Worm (Caenorhabditis elegans): ENCODE data around the gene rpl-10.

rpl-10 gene

ce11 chrII:8160916-8161315 is 17.2 kb downstream of the rpl-10 start:
- TF ChIP-seq nhr-12 (tag; optimal IDR thresholded peaks at IDR 0.05): no peak

ce11 chrII:8162120-8162648 is 18.5 kb downstream of the rpl-10 start, which contains the start of the genes emb-27 and rrf-3:
emb-27 (minus strand) TSS chrII:8162170.
rrf-3 (plus strand) TSS chrII:8162465.
- TF ChIP-seq lin-32 (GFP tag; optimal IDR thresholded peaks at IDR 0.05) (no peak), ces-1 (GFP tag; optimal IDR thresholded peaks at IDR 0.05) (peak; percentile 97), unc-62 (GFP tag; optimal IDR thresholded peaks at IDR 0.05) (no peak), hlh-1 (tag; optimal IDR thresholded peaks at IDR 0.05) (no peak), nhr-12 (tag; optimal IDR thresholded peaks at IDR 0.05) (no peak), ham-2 (GFP tag; optimal IDR thresholded peaks at IDR 0.05) (peak; percentile 68), unc-39 (tag; optimal IDR thresholded peaks at IDR 0.05) (no peak), mab-5 (tag; optimal IDR thresholded peaks at IDR 0.05) (no peak), cnd-1 (tag; optimal IDR thresholded peaks at IDR 0.05) (no peak), sem-2 (GFP tag; optimal IDR thresholded peaks at IDR 0.05) (no peak), nhr-237 (tag; optimal IDR thresholded peaks at IDR 0.05) (no peak), nhr-2 (tag; optimal IDR thresholded peaks at IDR 0.05) (no peak), mep-1 (tag; optimal IDR thresholded peaks at IDR 0.05) (no peak), blmp-1 (tag; optimal IDR thresholded peaks at IDR 0.05) (no peak), lsy-2 (tag; optimal IDR thresholded peaks at IDR 0.05) (peak; percentile 71), bed-3 (GFP tag; optimal IDR thresholded peaks at IDR 0.05) (no peak), ceh-39 (tag; optimal IDR thresholded peaks at IDR 0.05) (no peak), zip-8 (tag; optimal IDR thresholded peaks at IDR 0.05) (no peak), ceh-83 (GFP tag; optimal IDR thresholded peaks at IDR 0.05) (no peak), nhr-28 (tag; optimal IDR thresholded peaks at IDR 0.05) (no peak), lin-13 (tag; optimal IDR thresholded peaks at IDR 0.05) (no peak), sptf-1 (tag; optimal IDR thresholded peaks at IDR 0.05) (no peak)

ce11 chrII:8169283-8169682 is 25.6 kb downstream of the rpl-10 start, which contains the start of gene T05C12.15:
T05C12.15 (plus strand) TSS chrII:8169583.
- TF ChIP-seq tbx-8 (GFP tag; optimal IDR thresholded peaks at IDR 0.05): no peak
- TF ChIP-seq sem-2 (GFP tag; optimal IDR thresholded peaks at IDR 0.05): no peak

DNA sequence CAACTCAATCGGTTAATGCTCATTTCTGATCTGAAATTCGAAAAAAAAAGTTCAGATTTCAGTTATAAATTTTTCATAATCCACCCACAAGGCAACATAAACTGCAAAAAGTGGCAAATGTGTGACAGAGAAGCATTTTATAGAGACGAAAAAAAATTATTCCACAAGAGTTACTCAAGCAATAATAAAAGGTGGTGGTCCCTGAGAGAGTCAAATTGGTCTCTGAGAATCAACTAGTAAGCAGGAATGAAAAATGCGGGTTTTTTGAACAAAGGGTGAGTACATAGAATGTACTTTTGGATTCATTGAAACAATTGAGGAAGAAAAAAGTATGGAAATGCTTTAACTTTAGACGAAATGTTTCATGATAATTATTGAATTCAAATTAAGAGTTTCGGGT is 26.7 kb downstream of the rpl-10 start, which contains the start of gene T05C12.11:
TSS of gene T05C12.11 (minus strand) at position 101 of the 400 bp plus-strand sequence.
- TF ChIP-seq ceh-83 (GFP tag; optimal IDR thresholded peaks at IDR 0.05) (no peak), ham-2 (GFP tag; optimal IDR thresholded peaks at IDR 0.05) (no peak), ceh-43 (GFP tag; optimal IDR thresholded peaks at IDR 0.05) (no peak), unc-39 (tag; optimal IDR thresholded peaks at IDR 0.05) (no peak), sptf-1 (tag; optimal IDR thresholded peaks at IDR 0.05) (no peak), snpc-4 (tag; optimal IDR thresholded peaks at IDR 0.05) (no peak), elt-3 (tag; optimal IDR thresholded peaks at IDR 0.05) (no peak), hlh-1 (tag; optimal IDR thresholded peaks at IDR 0.05) (no peak), unc-62 (GFP tag; optimal IDR thresholded peaks at IDR 0.05) (no peak), mab-5 (tag; optimal IDR thresholded peaks at IDR 0.05) (no peak), ces-1 (GFP tag; optimal IDR thresholded peaks at IDR 0.05) (no peak), lin-13 (tag; optimal IDR thresholded peaks at IDR 0.05) (no peak), nhr-76 (tag; optimal IDR thresholded peaks at IDR 0.05) (no peak), nhr-2 (tag; optimal IDR thresholded peaks at IDR 0.05) (no peak), zip-8 (tag; optimal IDR thresholded peaks at IDR 0.05) (no peak), cnd-1 (tag; optimal IDR thresholded peaks at IDR 0.05) (no peak)

ce11 chrII:8173449-8173848 is 29.8 kb downstream of the rpl-10 start, which contains the start of the genes decr-1.3 and T05C12.1:
decr-1.3 (minus strand) TSS chrII:8173549.
T05C12.1 (plus strand) TSS chrII:8173680.
- TF ChIP-seq zip-8 (tag; optimal IDR thresholded peaks at IDR 0.05) (no peak), hlh-1 (tag; optimal IDR thresholded peaks at IDR 0.05) (no peak), nhr-76 (tag; optimal IDR thresholded peaks at IDR 0.05) (no peak), unc-62 (GFP tag; optimal IDR thresholded peaks at IDR 0.05) (no peak), ceh-83 (GFP tag; optimal IDR thresholded peaks at IDR 0.05) (no peak), ceh-43 (GFP tag; optimal IDR thresholded peaks at IDR 0.05) (no peak), mep-1 (tag; optimal IDR thresholded peaks at IDR 0.05) (no peak), M03D4.4 (tag; optimal IDR thresholded peaks at IDR 0.05) (no peak), flh-1 (GFP tag; optimal IDR thresholded peaks at IDR 0.05) (no peak), sptf-1 (tag; optimal IDR thresholded peaks at IDR 0.05) (no peak), unc-39 (tag; optimal IDR thresholded peaks at IDR 0.05) (no peak), ceh-39 (tag; optimal IDR thresholded peaks at IDR 0.05) (no peak), lsy-2 (tag; optimal IDR thresholded peaks at IDR 0.05) (no peak)

ce11 chrII:8174148-8174547 is 30.5 kb downstream of the rpl-10 start:
- TF ChIP-seq lin-32 (GFP tag; optimal IDR thresholded peaks at IDR 0.05) (no peak), nhr-12 (tag; optimal IDR thresholded peaks at IDR 0.05) (no peak), mep-1 (tag; optimal IDR thresholded peaks at IDR 0.05) (no peak)

Measured in whole organism, mixed stage, embryonic.